Worm (Caenorhabditis elegans) whole organism, L4 larva: ENCODE measurements around the gene rpt-4.

Experiments used
- F49E8.2 ChIP-seq: sonication (generic microtip); optimal IDR thresholded peaks from 2 replicates; lab custom pipeline; 2016; ENCODE audit warnings: missing compliant biosample characterization, mild to moderate bottlenecking, missing genetic modification characterization, borderline replicate concordance
- dve-1 ChIP-seq: sonication (generic microtip); optimal IDR thresholded peaks from 2 replicates; lab custom pipeline; 2017; ENCODE audit warnings: antibody characterized with exemption, mild to moderate bottlenecking, missing genetic modification characterization, missing compliant biosample characterization; ENCODE audit not compliant: insufficient read depth

DNA sequence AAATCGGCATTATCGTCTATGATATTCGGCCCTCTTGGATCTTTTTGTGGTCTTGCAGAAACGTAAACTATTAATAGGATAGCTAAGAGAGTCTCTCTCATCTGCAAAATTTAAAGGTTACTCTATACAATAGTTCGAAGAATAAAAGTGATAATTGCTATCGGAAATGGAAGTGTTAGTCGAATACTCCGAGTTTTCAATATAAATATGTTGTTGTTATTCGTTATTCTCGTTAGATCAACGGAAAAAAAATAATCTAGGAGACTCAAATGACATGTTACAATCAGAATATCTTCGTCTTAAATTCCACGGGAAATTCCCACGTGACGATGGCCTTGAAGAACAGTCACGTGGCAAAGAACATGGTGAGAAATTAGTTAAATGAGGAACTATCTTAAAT is 9.2 kb upstream of the rpt-4 start, which contains the start of gene tre-5:
- TF ChIP-seq F49E8.2 (no peak), dve-1 (tag; lab: Kevin White, UChicago) (no peak)
